Worm (Caenorhabditis elegans): ENCODE data around the gene T06E6.1.

Gene T06E6.1

ce11 chrV:15394906-15395305, at the start of gene T06E6.1:
T06E6.1 (minus strand) TSS chrV:15394961.
- TF ChIP-seq ham-2 (GFP tag; optimal IDR thresholded peaks at IDR 0.05) (no peak), unc-62 (GFP tag; optimal IDR thresholded peaks at IDR 0.05) (no peak), elt-3 (tag; optimal IDR thresholded peaks at IDR 0.05) (no peak), lin-32 (GFP tag; optimal IDR thresholded peaks at IDR 0.05) (no peak), cnd-1 (tag; optimal IDR thresholded peaks at IDR 0.05) (no peak), bed-3 (GFP tag; optimal IDR thresholded peaks at IDR 0.05) (no peak), ceh-39 (tag; optimal IDR thresholded peaks at IDR 0.05) (no peak), sem-2 (GFP tag; optimal IDR thresholded peaks at IDR 0.05) (no peak), blmp-1 (tag; optimal IDR thresholded peaks at IDR 0.05) (no peak)

DNA sequence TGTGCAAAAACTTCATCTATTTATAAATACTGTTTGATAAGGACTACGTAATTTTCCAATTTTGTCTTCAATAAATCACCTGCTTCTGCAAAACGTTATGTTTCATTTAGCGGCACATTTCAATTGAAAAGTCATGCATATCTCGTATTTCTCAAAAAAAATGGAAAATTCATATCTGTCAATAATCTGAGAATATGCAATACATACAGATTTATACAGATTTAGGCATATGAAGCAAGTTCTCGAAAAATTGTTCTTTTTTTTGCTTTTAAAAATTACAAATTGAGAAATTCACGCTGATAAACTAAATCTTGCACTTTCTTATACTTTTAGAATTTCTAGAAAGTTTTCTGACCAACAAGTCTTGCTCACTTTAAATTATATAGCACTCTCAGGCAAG, 49.4 kb upstream of the T06E6.1 start, which contains the start of gene T26H5.11:
T26H5.11 (minus strand) TSS at position 101 of the 400 bp plus-strand sequence.
- TF ChIP-seq cnd-1 (tag; optimal IDR thresholded peaks at IDR 0.05) (no peak), M03D4.4 (tag; optimal IDR thresholded peaks at IDR 0.05) (no peak), ztf-11 (tag; optimal IDR thresholded peaks at IDR 0.05) (no peak), bed-3 (GFP tag; optimal IDR thresholded peaks at IDR 0.05) (no peak), tbx-8 (GFP tag; optimal IDR thresholded peaks at IDR 0.05) (no peak), mls-2 (tag; optimal IDR thresholded peaks at IDR 0.05) (no peak), ceh-43 (GFP tag; optimal IDR thresholded peaks at IDR 0.05) (no peak), blmp-1 (tag; optimal IDR thresholded peaks at IDR 0.05) (no peak), ham-2 (GFP tag; optimal IDR thresholded peaks at IDR 0.05) (no peak), mep-1 (tag; optimal IDR thresholded peaks at IDR 0.05) (no peak), flh-1 (GFP tag; optimal IDR thresholded peaks at IDR 0.05) (no peak), sptf-1 (tag; optimal IDR thresholded peaks at IDR 0.05) (no peak), ceh-39 (tag; optimal IDR thresholded peaks at IDR 0.05) (no peak), elt-1 (tag; optimal IDR thresholded peaks at IDR 0.05; ENCODE audit: borderline replicate concordance, insufficient read depth) (no peak), unc-62 (GFP tag; optimal IDR thresholded peaks at IDR 0.05) (no peak), lin-32 (GFP tag; optimal IDR thresholded peaks at IDR 0.05) (no peak), nhr-12 (tag; optimal IDR thresholded peaks at IDR 0.05) (no peak), drap-1 (GFP tag; optimal IDR thresholded peaks at IDR 0.05) (no peak), lsy-2 (tag; optimal IDR thresholded peaks at IDR 0.05) (no peak)

- TF ChIP-seq M03D4.4 (tag; optimal IDR thresholded peaks at IDR 0.05) (no peak), mls-2 (tag; optimal IDR thresholded peaks at IDR 0.05) (no peak), ham-2 (GFP tag; optimal IDR thresholded peaks at IDR 0.05) (no peak), nhr-2 (tag; optimal IDR thresholded peaks at IDR 0.05) (no peak), bed-3 (GFP tag; optimal IDR thresholded peaks at IDR 0.05) (no peak), blmp-1 (tag; optimal IDR thresholded peaks at IDR 0.05) (no peak), lsy-2 (tag; optimal IDR thresholded peaks at IDR 0.05) (no peak), sptf-1 (tag; optimal IDR thresholded peaks at IDR 0.05) (no peak), elt-1 (tag; optimal IDR thresholded peaks at IDR 0.05; ENCODE audit: borderline replicate concordance, insufficient read depth) (no peak)
Measured at ce11 chrV:15443708-15444107, 48.9 kb upstream of the T06E6.1 start, which contains the start of gene T26H5.10. T26H5.10 (minus strand) TSS chrV:15443808.

DNA sequence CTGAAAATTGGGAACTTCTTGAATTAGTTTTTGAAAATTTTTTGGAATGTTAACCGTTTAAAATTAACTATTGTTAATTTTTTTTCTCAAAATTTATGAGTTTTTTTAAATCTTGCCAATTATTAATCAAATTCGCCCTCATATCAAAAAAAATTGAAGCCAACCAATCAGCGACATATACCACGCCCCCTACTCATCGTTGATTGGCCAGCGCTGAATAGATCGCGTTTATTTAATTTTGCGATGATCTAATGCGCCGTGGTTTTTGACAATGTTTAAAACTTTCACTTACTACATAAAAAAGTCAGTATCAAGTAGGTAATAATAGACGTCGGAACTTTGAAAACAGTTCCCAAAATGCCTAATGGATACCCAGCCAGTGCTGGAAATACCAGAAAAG, 47.6 kb upstream of the T06E6.1 start:
- no peak for TF ChIP-seq bed-3 (GFP tag; optimal IDR thresholded peaks at IDR 0.05)
- no peak for TF ChIP-seq mls-2 (tag; optimal IDR thresholded peaks at IDR 0.05)
- no peak for TF ChIP-seq mep-1 (tag; optimal IDR thresholded peaks at IDR 0.05)
- TF ChIP-seq nhr-28 (tag; optimal IDR thresholded peaks at IDR 0.05), result no peak
- TF ChIP-seq nhr-76 (tag; optimal IDR thresholded peaks at IDR 0.05), result no peak
- TF ChIP-seq pha-4 (tag; optimal IDR thresholded peaks at IDR 0.05), result no peak
- no peak for TF ChIP-seq ztf-11 (tag; optimal IDR thresholded peaks at IDR 0.05)
- no peak for TF ChIP-seq hlh-1 (tag; optimal IDR thresholded peaks at IDR 0.05)
- TF ChIP-seq tbx-8 (GFP tag; optimal IDR thresholded peaks at IDR 0.05), result no peak
- TF ChIP-seq ces-1 (GFP tag; optimal IDR thresholded peaks at IDR 0.05), result no peak
- TF ChIP-seq elt-3 (tag; optimal IDR thresholded peaks at IDR 0.05), result no peak
- TF ChIP-seq lin-32 (GFP tag; optimal IDR thresholded peaks at IDR 0.05), result no peak

DNA sequence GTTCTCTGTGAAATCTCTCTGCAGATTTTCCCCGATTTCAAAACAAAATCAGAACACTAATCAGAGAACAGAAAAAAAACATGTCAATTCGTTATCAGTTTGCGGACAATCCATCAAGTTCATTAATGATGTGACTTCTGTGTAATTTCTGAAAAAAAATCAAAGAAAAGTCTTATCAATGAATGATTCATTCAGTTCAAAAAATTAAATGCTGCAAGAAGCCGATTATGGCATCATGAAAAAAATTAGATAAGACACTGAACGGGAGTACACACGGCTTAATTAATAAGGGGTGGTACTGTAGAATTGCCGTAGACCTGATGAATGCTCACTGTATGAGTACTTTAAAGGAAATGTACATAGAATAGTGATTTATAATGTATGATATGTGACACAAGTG, 41.4 kb upstream of the T06E6.1 start:
- TF ChIP-seq elt-3 (tag; optimal IDR thresholded peaks at IDR 0.05) (no peak), bed-3 (GFP tag; optimal IDR thresholded peaks at IDR 0.05) (no peak), ceh-39 (tag; optimal IDR thresholded peaks at IDR 0.05) (no peak), sptf-1 (tag; optimal IDR thresholded peaks at IDR 0.05) (no peak), mab-5 (tag; optimal IDR thresholded peaks at IDR 0.05) (no peak), unc-62 (GFP tag; optimal IDR thresholded peaks at IDR 0.05) (no peak), blmp-1 (tag; optimal IDR thresholded peaks at IDR 0.05) (no peak), snpc-4 (tag; optimal IDR thresholded peaks at IDR 0.05) (no peak), mls-2 (tag; optimal IDR thresholded peaks at IDR 0.05) (no peak)

Data from whole organism, mixed stage, embryonic.